Worm (Caenorhabditis elegans) whole organism, mixed stage, embryonic: ENCODE data around the gene C18A11.1.

Experiments
- sptf-1 ChIP-seq: sonication (generic microtip); optimal IDR thresholded peaks from 2 replicates; lab custom pipeline; 2017; ENCODE audit warnings: mild to moderate bottlenecking, missing genetic modification characterization, moderate library complexity, missing compliant biosample characterization
- zip-8 ChIP-seq: fragments of 150-350 bp; optimal IDR thresholded peaks from 2 replicates; lab custom pipeline; 2014; ENCODE audit warnings: missing biosample characterization, missing genetic modification characterization

DNA sequence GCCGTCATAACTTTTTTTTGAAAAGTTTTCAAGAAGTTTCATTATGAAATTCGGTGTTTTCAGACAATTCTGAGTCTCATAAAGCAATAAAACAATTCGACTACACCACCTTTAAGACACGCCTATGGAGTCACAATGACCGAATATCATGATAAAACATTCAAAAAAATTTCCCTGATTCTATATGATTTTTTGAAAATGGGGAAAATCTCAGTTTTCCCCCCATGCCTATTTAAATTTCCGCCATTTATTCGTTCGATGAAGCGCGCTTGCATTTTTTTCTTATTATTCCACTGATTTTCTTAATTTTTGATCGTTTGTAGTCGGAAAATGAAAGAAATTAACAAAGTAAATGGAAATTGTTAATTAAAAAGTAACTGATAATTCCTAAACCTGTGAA, 41.6 kb upstream of the C18A11.1 start:
- no peak for TF ChIP-seq zip-8
- TF ChIP-seq sptf-1 (tag; lab: Kevin White, UChicago), result no peak
